Fruit fly (Drosophila melanogaster): Measurements from ENCODE around the gene CG6299.

The CG6299 gene

dm6 chrX:15498791-15499190 is 36.3 kb downstream of the CG6299 start (continued):
- TF ChIP-seq lola (GFP tag; optimal IDR thresholded peaks at IDR 0.05) (no peak), ato (GFP tag; IDR thresholded peaks at IDR 0.05; ENCODE audit: partially characterized antibody) (no peak), CG3281 (GFP tag; optimal IDR thresholded peaks at IDR 0.05) (no peak), CTCF (GFP tag; optimal IDR thresholded peaks at IDR 0.05) (peak; percentile 50), NC2α (GFP tag; optimal IDR thresholded peaks at IDR 0.05) (peak; percentile 9), CG8924 (tag; optimal IDR thresholded peaks at IDR 0.05) (peak; percentile 6), E2f1 (GFP tag; IDR thresholded peaks at IDR 0.05) (no peak), otp (GFP tag; IDR thresholded peaks at IDR 0.05) (peak; percentile 68; the same call in 2 of the 3 replicates), CG3847 (GFP tag; IDR thresholded peaks at IDR 0.05) (no peak), ab (GFP tag; optimal IDR thresholded peaks at IDR 0.05) (no peak), CG6175 (GFP tag; IDR thresholded peaks at IDR 0.05) (0 out of 3 replicates have a peak, but pooled peaks have one; percentile 32), onecut (GFP tag; IDR thresholded peaks at IDR 0.05) (no peak), jing (GFP tag; optimal IDR thresholded peaks at IDR 0.05) (peak; percentile 27), CG8765 (GFP tag; IDR thresholded peaks at IDR 0.05) (no peak), CG10274 (GFP tag; optimal IDR thresholded peaks at IDR 0.05) (no peak), CG15073 (GFP tag; optimal IDR thresholded peaks at IDR 0.05) (no peak), CG32767 (GFP tag; IDR thresholded peaks at IDR 0.05) (no peak), bowl (GFP tag; IDR thresholded peaks at IDR 0.05) (0 out of 2 replicates have a peak, but pooled peaks have one; percentile 20), so (GFP tag; IDR thresholded peaks at IDR 0.05) (no peak), Neu2 (GFP tag; optimal IDR thresholded peaks at IDR 0.05; ENCODE audit: borderline replicate concordance) (no peak), CG10431 (GFP tag; optimal IDR thresholded peaks at IDR 0.05) (no peak), CG34376 (GFP tag; optimal IDR thresholded peaks at IDR 0.05) (peak; percentile 2), CG2120 (GFP tag; optimal IDR thresholded peaks at IDR 0.05) (peak; percentile 8), Rfx (GFP tag; IDR thresholded peaks at IDR 0.05) (no peak), CG33557 (GFP tag; optimal IDR thresholded peaks at IDR 0.05) (peak; percentile 61), CG6765 (GFP tag; optimal IDR thresholded peaks at IDR 0.05) (no peak), slbo (GFP tag; IDR thresholded peaks at IDR 0.05) (0 out of 2 replicates have a peak, but pooled peaks have one; percentile 7), CG9932 (GFP tag; IDR thresholded peaks at IDR 0.05) (no peak), CG13424 (tag; optimal IDR thresholded peaks at IDR 0.05) (peak; percentile 8), gcm2 (GFP tag; optimal IDR thresholded peaks at IDR 0.05) (no peak), Ada2b (GFP tag; IDR thresholded peaks at IDR 0.05) (0 out of 2 replicates have a peak, but pooled peaks have one; percentile 8), CG3407 (GFP tag; optimal IDR thresholded peaks at IDR 0.05) (no peak), lab (GFP tag; optimal IDR thresholded peaks at IDR 0.05) (peak; percentile 67), CG12391 (tag; optimal IDR thresholded peaks at IDR 0.05) (peak; percentile 12), Fer3 (tag; optimal IDR thresholded peaks at IDR 0.05) (no peak), CG5245 (GFP tag; optimal IDR thresholded peaks at IDR 0.05) (peak; percentile 3), exex (tag; optimal IDR thresholded peaks at IDR 0.05) (no peak), CG9437 (GFP tag; optimal IDR thresholded peaks at IDR 0.05) (no peak), CG12659 (GFP tag; optimal IDR thresholded peaks at IDR 0.05) (no peak), CG3065 (GFP tag; optimal IDR thresholded peaks at IDR 0.05) (no peak), ro (GFP tag; IDR thresholded peaks at IDR 0.05) (no peak), ftz-f1 (GFP tag; optimal IDR thresholded peaks at IDR 0.05) (no peak), CG12744 (GFP tag; optimal IDR thresholded peaks at IDR 0.05) (peak; percentile 57), CG2199 (GFP tag; IDR thresholded peaks at IDR 0.05) (peak; percentile 77; the same call in 1 of the 3 replicates), Nf-YA (GFP tag; IDR thresholded peaks at IDR 0.05) (0 out of 2 replicates have a peak, but pooled peaks have one; percentile 28), CG13894 (tag; optimal IDR thresholded peaks at IDR 0.05) (no peak), sim (GFP tag; IDR thresholded peaks at IDR 0.05) (peak; percentile 40; the same call in 1 of the 2 replicates), mld (GFP tag; IDR thresholded peaks at IDR 0.05; ENCODE audit: partially characterized antibody) (no peak), fd102C (GFP tag; optimal IDR thresholded peaks at IDR 0.05) (peak; percentile 6), Nf-YB (GFP tag; optimal IDR thresholded peaks at IDR 0.05) (peak; percentile 16), MBD-R2 (GFP tag; IDR thresholded peaks at IDR 0.05) (0 out of 2 replicates have a peak, but pooled peaks have one; percentile 12)
